Fruit fly (Drosophila melanogaster) S2 (cell line): ENCODE results near the gene CG18265.

Source experiments
- CG8478 ChIP-seq: fragments of >200 bp; optimal IDR thresholded peaks from 2 replicates; lab custom pipeline; 2018
- CTCF ChIP-seq, 2 experiments: fragments of >200 bp; optimal IDR thresholded peaks; 2 replicates each; lab custom pipeline; 2018

DNA sequence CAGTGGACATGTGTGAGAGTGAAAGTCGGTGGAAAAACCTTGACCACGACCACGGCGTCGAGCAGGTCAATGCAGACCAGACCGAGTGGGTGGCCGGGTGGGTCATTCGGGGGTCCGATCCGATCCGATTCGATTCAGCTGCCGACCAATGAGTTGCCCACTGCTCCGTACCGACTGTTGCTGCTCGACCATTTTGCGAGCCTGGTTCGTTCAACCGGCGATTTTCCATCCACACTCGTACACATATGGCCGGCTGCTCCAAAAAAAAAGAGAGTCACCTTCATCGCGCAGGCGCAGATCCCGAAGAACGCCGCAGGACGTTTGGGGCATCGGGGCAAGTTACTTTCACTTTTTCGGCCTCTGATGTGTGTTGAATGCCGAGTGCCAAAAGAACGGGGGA lies 5.4 kb downstream of the CG18265 start:
- TF ChIP-seq CG8478 (no peak), CTCF (optimal IDR thresholded peaks at IDR 0.05; lab: Kevin White, UChicago) (no peak)
